Fruit fly (Drosophila melanogaster) whole organism, embryonic: Measurements from ENCODE around the gene CG31549.

Experiments used
- CG10267 ChIP-seq: fragments of 200-800 bp; sonication (Bioruptor generic); optimal IDR thresholded peaks from 2 replicates; lab custom pipeline; 2018; ENCODE audit warnings: missing biosample characterization, mild to moderate bottlenecking, missing genetic modification characterization, moderate library complexity
- CG11696 ChIP-seq: fragments of 200-800 bp; sonication (Bioruptor generic); IDR thresholded peaks from 2 replicates; pipeline ENCODE4 v1.3.6; 2022; ENCODE audit warnings: missing biosample characterization, missing genetic modification characterization
- CG12219 ChIP-seq: fragments of 200-800 bp; sonication (Bioruptor generic); optimal IDR thresholded peaks from 3 replicates; lab custom pipeline; 2018; ENCODE audit warnings: missing biosample characterization, mild to moderate bottlenecking, missing genetic modification characterization
- CG13424 ChIP-seq: fragments of 200-800 bp; sonication (Bioruptor generic); optimal IDR thresholded peaks from 2 replicates; lab custom pipeline; 2019; ENCODE audit warnings: missing biosample characterization, mild to moderate bottlenecking, missing genetic modification characterization, moderate library complexity
- CG13775 ChIP-seq: fragments of 200-800 bp; sonication (Bioruptor generic); optimal IDR thresholded peaks from 3 replicates; lab custom pipeline; 2017; ENCODE audit warnings: missing biosample characterization, mild to moderate bottlenecking, missing genetic modification characterization
- CG1603 ChIP-seq: fragments of 200-800 bp; sonication (Bioruptor generic); optimal IDR thresholded peaks from 2 replicates; lab custom pipeline; 2019; ENCODE audit warnings: missing biosample characterization, mild to moderate bottlenecking, missing genetic modification characterization, moderate library complexity
- CG18599 ChIP-seq: fragments of 200-800 bp; sonication (Bioruptor generic); optimal IDR thresholded peaks from 3 replicates; lab custom pipeline; 2017; ENCODE audit warnings: missing biosample characterization, missing genetic modification characterization, mild to moderate bottlenecking, moderate library complexity, missing genetic modification reagents
- CG2875 ChIP-seq: fragments of 200-800 bp; sonication (Bioruptor generic); optimal IDR thresholded peaks from 2 replicates; lab custom pipeline; 2017; ENCODE audit warnings: missing biosample characterization, mild to moderate bottlenecking, missing genetic modification characterization, missing genetic modification reagents
- CG32532 ChIP-seq: fragments of 200-800 bp; sonication (Bioruptor generic); IDR thresholded peaks from 2 replicates; pipeline ENCODE4 v1.3.6; 2022; ENCODE audit warnings: missing biosample characterization, missing genetic modification characterization
- CG3281 ChIP-seq: fragments of 200-800 bp; sonication (Bioruptor generic); optimal IDR thresholded peaks from 3 replicates; lab custom pipeline; 2017; ENCODE audit warnings: missing biosample characterization, mild to moderate bottlenecking, missing genetic modification characterization
- CG34224 ChIP-seq: fragments of 200-800 bp; sonication (Bioruptor generic); IDR thresholded peaks from 3 replicates; pipeline ENCODE4 v1.3.6; 2022; ENCODE audit warnings: missing biosample characterization, missing genetic modification characterization; ENCODE audit not compliant: partially characterized antibody
- CG3838 ChIP-seq: fragments of 200-800 bp; sonication (Bioruptor generic); optimal IDR thresholded peaks from 3 replicates; lab custom pipeline; 2016; ENCODE audit warnings: missing biosample characterization, missing genetic modification characterization
- CG4282 ChIP-seq: fragments of 200-800 bp; sonication (Bioruptor generic); optimal IDR thresholded peaks from 2 replicates; lab custom pipeline; 2016; ENCODE audit warnings: missing biosample characterization, missing genetic modification characterization
- CG4730 ChIP-seq: fragments of 200-800 bp; sonication (Bioruptor generic); IDR thresholded peaks from 2 replicates; pipeline ENCODE4 v1.3.6; 2022; ENCODE audit warnings: missing biosample characterization, missing genetic modification characterization
- CG5180 ChIP-seq: fragments of 200-800 bp; sonication (Bioruptor generic); optimal IDR thresholded peaks from 3 replicates; lab custom pipeline; 2017; ENCODE audit warnings: missing biosample characterization, missing genetic modification characterization, mild to moderate bottlenecking, moderate library complexity, missing genetic modification reagents
- CG9727 ChIP-seq: fragments of 200-800 bp; sonication (Bioruptor generic); optimal IDR thresholded peaks from 3 replicates; lab custom pipeline; 2017; ENCODE audit warnings: missing biosample characterization, mild to moderate bottlenecking, missing genetic modification characterization
- CG9797 ChIP-seq: fragments of 200-800 bp; sonication (Bioruptor generic); optimal IDR thresholded peaks from 3 replicates; lab custom pipeline; 2018; ENCODE audit warnings: missing biosample characterization, mild to moderate bottlenecking, missing genetic modification characterization
- Deaf1 ChIP-seq: fragments of 200-800 bp; optimal IDR thresholded peaks from 3 replicates; lab custom pipeline; 2019; ENCODE audit warnings: missing biosample characterization, mild to moderate bottlenecking, missing genetic modification characterization, moderate library complexity
- Dip3 ChIP-seq: fragments of 200-800 bp; sonication (Bioruptor generic); optimal IDR thresholded peaks from 3 replicates; lab custom pipeline; 2016; ENCODE audit warnings: missing biosample characterization, missing genetic modification characterization
- Doc3 ChIP-seq: fragments of 200-800 bp; sonication (Bioruptor generic); IDR thresholded peaks from 3 replicates; pipeline ENCODE4 v1.3.6; 2022; ENCODE audit warnings: missing biosample characterization, missing genetic modification characterization; ENCODE audit not compliant: partially characterized antibody
- Gug ChIP-seq: fragments of 200-800 bp; sonication (Bioruptor generic); IDR thresholded peaks from 4 replicates; pipeline ENCODE4 v1.3.6; 2022; ENCODE audit warnings: missing biosample characterization, missing genetic modification characterization
- HHEX ChIP-seq: fragments of 200-800 bp; sonication (Bioruptor generic); optimal IDR thresholded peaks from 3 replicates; lab custom pipeline; 2017; ENCODE audit warnings: missing biosample characterization, mild to moderate bottlenecking, missing genetic modification characterization, missing genetic modification reagents
- Hr3 ChIP-seq: fragments of 200-800 bp; sonication (Bioruptor generic); optimal IDR thresholded peaks from 3 replicates; lab custom pipeline; 2016; ENCODE audit warnings: missing biosample characterization, missing genetic modification characterization
- Lhr ChIP-seq: fragments of 200-800 bp; sonication (Bioruptor generic); optimal IDR thresholded peaks from 3 replicates; lab custom pipeline; 2017; ENCODE audit warnings: mild to moderate bottlenecking, missing biosample characterization, missing genetic modification reagents, missing genetic modification characterization
- MTF-1 ChIP-seq: fragments of 200-800 bp; sonication (Bioruptor generic); optimal IDR thresholded peaks from 2 replicates; lab custom pipeline; 2018; ENCODE audit warnings: missing biosample characterization, mild to moderate bottlenecking, missing genetic modification characterization, borderline replicate concordance
- Max ChIP-seq: fragments of 200-800 bp; sonication (Bioruptor generic); optimal IDR thresholded peaks from 2 replicates; lab custom pipeline; 2016; ENCODE audit warnings: missing biosample characterization, mild to moderate bottlenecking, missing genetic modification characterization
- Med ChIP-seq: fragments of 200-800 bp; sonication (Bioruptor generic); peaks from one replicate; lab custom pipeline; 2016; ENCODE audit warnings: missing biosample characterization, missing genetic modification characterization, mild to moderate bottlenecking, inconsistent platforms, moderate library complexity
- Meics ChIP-seq: fragments of 200-800 bp; sonication (Bioruptor generic); optimal IDR thresholded peaks from 2 replicates; lab custom pipeline; 2017; ENCODE audit warnings: missing biosample characterization, mild to moderate bottlenecking, missing genetic modification characterization
- Optix ChIP-seq: fragments of 200-800 bp; sonication (Bioruptor generic); IDR thresholded peaks from 3 replicates; pipeline ENCODE4 v1.3.6; 2022; ENCODE audit warnings: missing biosample characterization, missing genetic modification characterization
- PHDP ChIP-seq: fragments of 200-800 bp; sonication (Bioruptor generic); optimal IDR thresholded peaks from 3 replicates; lab custom pipeline; 2018; ENCODE audit warnings: missing biosample characterization, mild to moderate bottlenecking, missing genetic modification characterization, moderate library complexity
- Pdp1 ChIP-seq, 2 experiments: fragments of 200-800 bp; sonication (Bioruptor generic); optimal IDR thresholded peaks; 3 replicates each; lab custom pipeline; 2016; ENCODE audit warnings: missing biosample characterization in 2 of 2, missing genetic modification characterization in 2 of 2, mild to moderate bottlenecking in 1 of 2, moderate library complexity in 1 of 2
- Scr ChIP-seq: fragments of 200-800 bp; sonication (Bioruptor generic); IDR thresholded peaks from 2 replicates; pipeline ENCODE4 v1.3.6; 2022; ENCODE audit warnings: missing biosample characterization, missing genetic modification characterization; ENCODE audit not compliant: partially characterized antibody
- Stat92E ChIP-seq, 3 experiments: fragments of >200 bp in 2 of 3; fragments of 200-800 bp in 1 of 3; sonication (Bioruptor generic) in 1 of 3; optimal IDR thresholded peaks; 2 replicates each; lab custom pipeline; 2017 to 2019; ENCODE audit warnings: missing biosample characterization in 3 of 3, missing genetic modification characterization in 3 of 3, mild to moderate bottlenecking in 1 of 3, moderate library complexity in 1 of 3
- dpn ChIP-seq, 2 experiments: fragments of 200-800 bp; sonication (Bioruptor generic); optimal IDR thresholded peaks; 3 replicates each; lab custom pipeline; 2016; ENCODE audit warnings: missing biosample characterization in 2 of 2, missing genetic modification characterization in 2 of 2
- dysf ChIP-seq: fragments of 200-800 bp; sonication (Bioruptor generic); IDR thresholded peaks from 3 replicates; pipeline ENCODE4 v1.3.6; 2022; ENCODE audit warnings: missing biosample characterization, missing genetic modification characterization
- insv ChIP-seq, 2 experiments: fragments of 200-800 bp; sonication (Bioruptor generic); optimal IDR thresholded peaks; 3 replicates each; lab custom pipeline; 2016 to 2018; ENCODE audit warnings: missing biosample characterization in 2 of 2, missing genetic modification characterization in 2 of 2
- klu ChIP-seq: fragments of 200-800 bp; sonication (Bioruptor generic); IDR thresholded peaks from 2 replicates; pipeline ENCODE4 v1.3.6; 2022; ENCODE audit warnings: missing biosample characterization, missing genetic modification characterization
- pfk ChIP-seq: fragments of 200-800 bp; sonication (Bioruptor generic); optimal IDR thresholded peaks from 2 replicates; lab custom pipeline; 2018; ENCODE audit warnings: missing biosample characterization, mild to moderate bottlenecking, missing genetic modification characterization, moderate library complexity
- phol ChIP-seq: fragments of 200-800 bp; sonication (Bioruptor generic); optimal IDR thresholded peaks from 3 replicates; lab custom pipeline; 2018; ENCODE audit warnings: missing biosample characterization, mild to moderate bottlenecking, missing genetic modification characterization, moderate library complexity
- run ChIP-seq: fragments of 200-800 bp; sonication (Bioruptor generic); optimal IDR thresholded peaks from 3 replicates; lab custom pipeline; 2018; ENCODE audit warnings: missing biosample characterization, mild to moderate bottlenecking, missing genetic modification characterization
- scrt ChIP-seq: fragments of 200-800 bp; sonication (Bioruptor generic); optimal IDR thresholded peaks from 2 replicates; lab custom pipeline; 2018; ENCODE audit warnings: missing biosample characterization, mild to moderate bottlenecking, missing genetic modification characterization, moderate library complexity
- sens ChIP-seq: fragments of 200-800 bp; sonication (Bioruptor generic); peaks from one replicate; lab custom pipeline; 2016; ENCODE audit warnings: missing biosample characterization, missing genetic modification characterization
- sim ChIP-seq: fragments of 200-800 bp; sonication (Bioruptor generic); IDR thresholded peaks from 2 replicates; pipeline ENCODE4 v1.3.6; 2022; ENCODE audit warnings: missing biosample characterization, missing genetic modification characterization
- sqz ChIP-seq: fragments of 200-800 bp; sonication (Bioruptor generic); optimal IDR thresholded peaks from 3 replicates; lab custom pipeline; 2018; ENCODE audit warnings: missing biosample characterization, mild to moderate bottlenecking, missing genetic modification characterization
- sr ChIP-seq: fragments of 200-800 bp; sonication (Bioruptor generic); IDR thresholded peaks from 3 replicates; pipeline ENCODE4 v1.3.6; 2022; ENCODE audit warnings: missing biosample characterization, missing genetic modification characterization
- stwl ChIP-seq: fragments of 200-800 bp; sonication (Bioruptor generic); optimal IDR thresholded peaks from 3 replicates; lab custom pipeline; 2018; ENCODE audit warnings: missing biosample characterization, mild to moderate bottlenecking, missing genetic modification characterization, moderate library complexity
- twi ChIP-seq: fragments of 200-800 bp; optimal IDR thresholded peaks from 2 replicates; lab custom pipeline; 2019; ENCODE audit warnings: missing biosample characterization, mild to moderate bottlenecking, missing genetic modification characterization, moderate library complexity
- wdn ChIP-seq: fragments of 200-800 bp; sonication (Bioruptor generic); IDR thresholded peaks from 2 replicates; pipeline ENCODE4 v1.3.6; 2022; ENCODE audit warnings: missing biosample characterization, missing genetic modification characterization

The CG31549 gene

dm6 chr3R:5599521-5600360 lies 32.3 kb upstream of the CG31549 start (continued):
- TF ChIP-seq MTF-1 (GFP tag; lab: Kevin White, UChicago) (no peak), phol (tag; lab: Kevin White, UChicago) (peak; percentile 22), Lhr (GFP tag; lab: Kevin White, UChicago) (no peak), CG2875 (GFP tag; lab: Kevin White, UChicago) (no peak), Dip3 (no peak), sim (GFP tag; lab: Robert Waterston, UW) (no peak), run (tag; lab: Kevin White, UChicago) (no peak), Doc3 (GFP tag; lab: Robert Waterston, UW) (no peak), CG18599 (GFP tag; lab: Kevin White, UChicago) (no peak), Scr (GFP tag; lab: Robert Waterston, UW) (no peak), CG32532 (GFP tag; lab: Robert Waterston, UW) (no peak), scrt (GFP tag; lab: Kevin White, UChicago) (peak; percentile 86), CG12219 (GFP tag; lab: Kevin White, UChicago) (no peak), sens (GFP tag; lab: Kevin White, UChicago) (peak; percentile 35), CG5180 (GFP tag; lab: Kevin White, UChicago) (no peak), CG4282 (GFP tag; lab: Kevin White, UChicago) (peak; percentile 43), CG3838 (GFP tag; lab: Kevin White, UChicago) (no peak), CG1603 (tag; lab: Kevin White, UChicago) (peak; percentile 22), CG3281 (GFP tag; lab: Kevin White, UChicago) (no peak), CG9727 (no peak), stwl (tag; lab: Kevin White, UChicago) (peak; percentile 21), Stat92E (GFP tag; optimal IDR thresholded peaks at IDR 0.05; lab: Kevin White, UChicago) (no peak), Max (GFP tag; lab: Kevin White, UChicago) (peak; percentile 61), Gug (no peak), twi (tag; lab: Kevin White, UChicago) (peak; percentile 8), sqz (no peak), klu (GFP tag; lab: Robert Waterston, UW) (no peak), PHDP (tag; lab: Kevin White, UChicago) (no peak), Optix (no peak), dpn (GFP tag; optimal IDR thresholded peaks at IDR 0.05; lab: Kevin White, UChicago) (no peak), Pdp1 (GFP tag; optimal IDR thresholded peaks at IDR 0.05; lab: Kevin White, UChicago) (no peak), CG9797 (peak; percentile 62), dysf (GFP tag; lab: Robert Waterston, UW) (no peak), sr (no peak), CG11696 (GFP tag; lab: Robert Waterston, UW) (no peak), CG13775 (GFP tag; lab: Kevin White, UChicago) (no peak), insv (GFP tag; optimal IDR thresholded peaks at IDR 0.05; lab: Kevin White, UChicago) (no peak), Deaf1 (no peak), CG34224 (GFP tag; lab: Robert Waterston, UW) (no peak), Med (peak; percentile 70), Meics (GFP tag; lab: Kevin White, UChicago) (no peak), CG13424 (tag; lab: Kevin White, UChicago) (no peak), pfk (GFP tag; lab: Kevin White, UChicago) (peak; percentile 3), wdn (GFP tag; lab: Robert Waterston, UW) (no peak), HHEX (GFP tag; lab: Kevin White, UChicago) (no peak), Hr3 (GFP tag; lab: Kevin White, UChicago) (no peak), CG10267 (tag; lab: Kevin White, UChicago) (no peak), CG4730 (GFP tag; lab: Robert Waterston, UW) (no peak)
